Worm (Caenorhabditis elegans) whole organism, young adult: ENCODE measurements around the gene F35H12.1.
A peak's percentile ranks its signal among the peaks of the same experiment; 100 is the strongest.

Experiments used
- C17E4.6 ChIP-seq: fragments of 200-800 bp; sonication (Bioruptor generic); IDR thresholded peaks from 2 replicates; pipeline ENCODE4 v1.3.6; 2022; ENCODE audit warnings: missing genetic modification reagents, missing genetic modification characterization, missing compliant biosample characterization
- F39B2.1 ChIP-seq: fragments of 200-800 bp; sonication (Bioruptor generic); IDR thresholded peaks from 2 replicates; pipeline ENCODE4 v1.3.6; 2022; ENCODE audit warnings: missing genetic modification reagents, missing genetic modification characterization, missing compliant biosample characterization
- T07F8.4 ChIP-seq: sonication (generic microtip); optimal IDR thresholded peaks from 2 replicates; lab custom pipeline; 2016; ENCODE audit warnings: mild to moderate bottlenecking, missing genetic modification characterization, moderate library complexity, missing compliant biosample characterization
- Y95B8A.8 ChIP-seq: fragments of 200-800 bp; sonication (Bioruptor generic); IDR thresholded peaks from 2 replicates; pipeline ENCODE4 v1.3.6; 2022; ENCODE audit warnings: missing genetic modification reagents, missing genetic modification characterization, missing compliant biosample characterization
- aptf-2 ChIP-seq: fragments of 200-800 bp; sonication (Bioruptor generic); conservative IDR thresholded peaks from 2 replicates; pipeline ENCODE4 v1.3.6; 2022; ENCODE audit warnings: missing genetic modification reagents, missing genetic modification characterization, missing compliant biosample characterization
- athp-1 ChIP-seq: sonication (generic microtip); optimal IDR thresholded peaks from 2 replicates; lab custom pipeline; 2017; ENCODE audit warnings: mild to moderate bottlenecking, missing genetic modification characterization, missing compliant biosample characterization
- ccch-3 ChIP-seq: fragments of 200-800 bp; sonication (Bioruptor generic); optimal IDR thresholded peaks from 2 replicates; lab custom pipeline; 2018; ENCODE audit warnings: mild to moderate bottlenecking, missing genetic modification characterization, missing compliant biosample characterization
- cebp-1 ChIP-seq, 2 experiments: fragments of 200-800 bp in 1 of 2; sonication (Bioruptor generic) in 1 of 2; sonication (generic microtip) in 1 of 2; IDR thresholded peaks in 1 of 2; optimal IDR thresholded peaks in 1 of 2; 2 replicates each; pipeline versions ENCODE4 v1.3.6 to Lab custom; 2017 to 2022; ENCODE audit warnings: missing compliant biosample characterization in 2 of 2, missing genetic modification characterization in 2 of 2, mild to moderate bottlenecking in 1 of 2, missing genetic modification reagents in 1 of 2, moderate library complexity in 1 of 2
- cebp-2 ChIP-seq: fragments of 200-800 bp; sonication (Bioruptor generic); IDR thresholded peaks from 2 replicates; pipeline ENCODE4 v1.3.6; 2022; ENCODE audit warnings: missing genetic modification characterization, missing compliant biosample characterization
- ceh-27 ChIP-seq: fragments of 200-800 bp; sonication (Bioruptor generic); optimal IDR thresholded peaks from 2 replicates; lab custom pipeline; 2018; ENCODE audit warnings: mild to moderate bottlenecking, missing genetic modification characterization, moderate library complexity, missing compliant biosample characterization
- ceh-79 ChIP-seq: sonication (generic microtip); optimal IDR thresholded peaks from 2 replicates; lab custom pipeline; 2017; ENCODE audit warnings: mild to moderate bottlenecking, missing genetic modification characterization, missing compliant biosample characterization
- efl-1 ChIP-seq: fragments of 150-350 bp; optimal IDR thresholded peaks from 2 replicates; lab custom pipeline; 2014; ENCODE audit warnings: missing biosample characterization, missing genetic modification reagents, missing genetic modification characterization
- egl-18 ChIP-seq: fragments of 200-800 bp; sonication (Bioruptor generic); IDR thresholded peaks from 2 replicates; pipeline ENCODE4 v1.3.6; 2022; ENCODE audit warnings: missing genetic modification reagents, missing genetic modification characterization, missing compliant biosample characterization
- egl-44 ChIP-seq: fragments of 200-800 bp; sonication (Bioruptor generic); IDR thresholded peaks from 2 replicates; pipeline ENCODE4 v1.3.6; 2022; ENCODE audit warnings: missing genetic modification reagents, missing genetic modification characterization, missing compliant biosample characterization
- egrh-3 ChIP-seq: fragments of 200-800 bp; sonication (Bioruptor generic); IDR thresholded peaks from 2 replicates; pipeline ENCODE4 v1.3.6; 2022; ENCODE audit warnings: missing genetic modification reagents, missing genetic modification characterization, missing compliant biosample characterization
- ets-4 ChIP-seq: fragments of 200-800 bp; sonication (Bioruptor generic); optimal IDR thresholded peaks from 2 replicates; lab custom pipeline; 2018; ENCODE audit warnings: mild to moderate bottlenecking, missing genetic modification characterization, missing compliant biosample characterization
- fkh-3 ChIP-seq: sonication (generic microtip); optimal IDR thresholded peaks from 2 replicates; lab custom pipeline; 2016; ENCODE audit warnings: mild to moderate bottlenecking, missing genetic modification characterization, missing compliant biosample characterization
- gei-17 ChIP-seq: fragments of 200-800 bp; sonication (Bioruptor generic); optimal IDR thresholded peaks from 2 replicates; lab custom pipeline; 2018; ENCODE audit warnings: mild to moderate bottlenecking, missing genetic modification characterization, missing compliant biosample characterization
- hmg-20 ChIP-seq: fragments of 200-800 bp; sonication (Bioruptor generic); IDR thresholded peaks from 2 replicates; pipeline ENCODE4 v1.3.6; 2022; ENCODE audit warnings: missing genetic modification reagents, missing genetic modification characterization, missing compliant biosample characterization
- lin-35 ChIP-seq, 3 experiments: fragments of 150-350 bp in 2 of 3; sonication (generic microtip) in 1 of 3; optimal IDR thresholded peaks; 2 replicates each; lab custom pipeline; 2014 to 2018; ENCODE audit warnings: missing biosample characterization in 3 of 3, missing genetic modification characterization in 3 of 3, missing genetic modification reagents in 3 of 3
- mcd-1 ChIP-seq: fragments of 200-800 bp; sonication (Bioruptor generic); IDR thresholded peaks from 2 replicates; pipeline ENCODE4 v1.3.6; 2022; ENCODE audit warnings: missing genetic modification reagents, missing genetic modification characterization, missing compliant biosample characterization
- mxl-1 ChIP-seq: sonication (generic microtip); optimal IDR thresholded peaks from 2 replicates; lab custom pipeline; 2016; ENCODE audit warnings: missing genetic modification characterization, missing compliant biosample characterization
- nhr-80 ChIP-seq: sonication (generic microtip); optimal IDR thresholded peaks from 2 replicates; lab custom pipeline; 2016; ENCODE audit warnings: missing genetic modification characterization, missing compliant biosample characterization
- nhr-90 ChIP-seq: sonication (generic microtip); optimal IDR thresholded peaks from 2 replicates; lab custom pipeline; 2016; ENCODE audit warnings: missing genotype, mild to moderate bottlenecking, missing genetic modification characterization, missing compliant biosample characterization
- rec-8 ChIP-seq, 2 experiments: sonication (generic microtip); optimal IDR thresholded peaks; 2 replicates each; lab custom pipeline; 2016; ENCODE audit warnings: mild to moderate bottlenecking in 2 of 2, missing genetic modification characterization in 2 of 2, missing genetic modification reagents in 2 of 2, missing genotype in 2 of 2, missing biosample characterization in 1 of 2, missing compliant biosample characterization in 1 of 2, moderate library complexity in 1 of 2
- repo-1 ChIP-seq: sonication (generic microtip); optimal IDR thresholded peaks from 2 replicates; lab custom pipeline; 2017; ENCODE audit warnings: mild to moderate bottlenecking, missing genetic modification characterization, missing compliant biosample characterization
- rpc-1 ChIP-seq, 2 experiments: fragments of 150-350 bp in 1 of 2; sonication (generic microtip) in 1 of 2; optimal IDR thresholded peaks; 2 replicates each; lab custom pipeline; 2014 to 2018; ENCODE audit warnings: missing biosample characterization in 1 of 2, missing genetic modification characterization in 1 of 2, missing genetic modification reagents in 1 of 2, missing genotype in 1 of 2
- sdz-38 ChIP-seq: sonication (generic microtip); optimal IDR thresholded peaks from 2 replicates; lab custom pipeline; 2016; ENCODE audit warnings: missing genotype, missing genetic modification characterization, missing compliant biosample characterization
- sea-2 ChIP-seq: fragments of 200-800 bp; sonication (Bioruptor generic); IDR thresholded peaks from 2 replicates; pipeline ENCODE4 v1.3.6; 2022; ENCODE audit warnings: missing genetic modification characterization, missing compliant biosample characterization
- snpc-1.3 ChIP-seq: sonication (generic microtip); optimal IDR thresholded peaks from 2 replicates; lab custom pipeline; 2017; ENCODE audit warnings: missing genetic modification characterization, mild to moderate bottlenecking, missing compliant biosample characterization, antibody characterized with exemption, moderate library complexity, missing genotype, missing genetic modification reagents; ENCODE audit not compliant: insufficient read depth
- unc-62 ChIP-seq: fragments of 150-350 bp; optimal IDR thresholded peaks from 2 replicates; lab custom pipeline; 2014; ENCODE audit warnings: missing biosample characterization, missing genetic modification reagents, missing genetic modification characterization
- xnd-1 ChIP-seq: sonication (generic microtip); optimal IDR thresholded peaks from 2 replicates; lab custom pipeline; 2016; ENCODE audit warnings: missing genotype, missing genetic modification reagents, missing genetic modification characterization, missing compliant biosample characterization
- zfh-2 ChIP-seq: fragments of 200-800 bp; sonication (Bioruptor generic); conservative IDR thresholded peaks from 2 replicates; pipeline ENCODE4 v1.3.6; 2022; ENCODE audit warnings: missing genetic modification reagents, missing genetic modification characterization, missing compliant biosample characterization
- ztf-26 ChIP-seq: sonication (generic microtip); optimal IDR thresholded peaks from 2 replicates; lab custom pipeline; 2017; ENCODE audit warnings: missing genetic modification characterization, missing compliant biosample characterization
- ztf-28 ChIP-seq: fragments of 200-800 bp; sonication (Bioruptor generic); IDR thresholded peaks from 2 replicates; pipeline ENCODE4 v1.3.6; 2022; ENCODE audit warnings: missing genetic modification reagents, missing genetic modification characterization, missing compliant biosample characterization
- ztf-3 ChIP-seq: fragments of 200-800 bp; sonication (Bioruptor generic); optimal IDR thresholded peaks from 2 replicates; lab custom pipeline; 2018; ENCODE audit warnings: mild to moderate bottlenecking, missing genetic modification characterization, missing compliant biosample characterization

The F35H12.1 gene

ce11 chrX:949466-949865, 15.9 kb downstream of the F35H12.1 start (continued):
- TF ChIP-seq cebp-1 (GFP tag; IDR thresholded peaks at IDR 0.05; lab: Robert Waterston, UW) (0 out of 2 replicates have a peak, but pooled peaks have one; percentile 21), cebp-1 (tag; optimal IDR thresholded peaks at IDR 0.05; lab: Kevin White, UChicago) (peak; percentile 84), lin-35 (GFP tag; optimal IDR thresholded peaks at IDR 0.05; lab: Kevin White, UChicago) (peak in 1 of 3 experiments; percentile 36), gei-17 (GFP tag; lab: Kevin White, UChicago) (peak; percentile 71), mxl-1 (tag; lab: Kevin White, UChicago) (no peak), rec-8 (tag; optimal IDR thresholded peaks at IDR 0.05; lab: Kevin White, UChicago) (no peak), ets-4 (GFP tag; lab: Kevin White, UChicago) (no peak), repo-1 (no peak), nhr-80 (peak; percentile 46), ztf-28 (GFP tag; lab: Robert Waterston, UW) (no peak), mcd-1 (peak; percentile 68), nhr-90 (no peak), ztf-26 (tag; lab: Kevin White, UChicago) (no peak), unc-62 (no peak), athp-1 (tag; lab: Kevin White, UChicago) (peak; percentile 39)

- TF ChIP-seq egl-44 (GFP tag; lab: Robert Waterston, UW) (no peak), xnd-1 (tag; lab: Kevin White, UChicago) (no peak), hmg-20 (GFP tag; lab: Robert Waterston, UW) (no peak), efl-1 (GFP tag; lab: Kevin White, UChicago) (no peak), ceh-27 (GFP tag; lab: Kevin White, UChicago) (no peak), F39B2.1 (no peak), egl-18 (no peak), repo-1 (no peak), ztf-3 (GFP tag; lab: Kevin White, UChicago) (no peak), ccch-3 (GFP tag; lab: Kevin White, UChicago) (no peak), fkh-3 (tag; lab: Kevin White, UChicago) (no peak), cebp-2 (GFP tag; lab: Robert Waterston, UW) (no peak)
- TF ChIP-seq, all 124 proteins: peak for 0
Observed at ce11 chrX:950482-950881, 16.9 kb downstream of the F35H12.1 start, which contains the start of gene arr-1. Gene arr-1, plus strand, starts transcription at chrX:950782.

ce11 chrX:952557-953083, 19.0 kb downstream of the F35H12.1 start:
- TF ChIP-seq egrh-3 (no peak), sdz-38 (tag; lab: Kevin White, UChicago) (no peak), snpc-1.3 (tag; lab: Kevin White, UChicago) (no peak), T07F8.4 (tag; lab: Kevin White, UChicago) (no peak), unc-62 (no peak), zfh-2 (GFP tag; lab: Robert Waterston, UW) (no peak), Y95B8A.8 (GFP tag; lab: Robert Waterston, UW) (no peak), ceh-79 (tag; lab: Kevin White, UChicago) (no peak), F39B2.1 (no peak), sea-2 (GFP tag; lab: Robert Waterston, UW) (no peak), fkh-3 (tag; lab: Kevin White, UChicago) (no peak), gei-17 (GFP tag; lab: Kevin White, UChicago) (no peak), C17E4.6 (GFP tag; lab: Robert Waterston, UW) (no peak), aptf-2 (no peak), rpc-1 (optimal IDR thresholded peaks at IDR 0.05; lab: Kevin White, UChicago) (no peak), rpc-1 (tag; optimal IDR thresholded peaks at IDR 0.05; lab: Kevin White, UChicago) (no peak)
- TF ChIP-seq, all 124 proteins: peak for 0
